Fruit fly (Drosophila melanogaster): ENCODE results near the gene CG1421.

dm6 chr2L:21873696-21874095 is 29.1 kb upstream of the CG1421 start:
- TF ChIP-seq psq (optimal IDR thresholded peaks at IDR 0.05): no peak
- TF ChIP-seq Sin3A (optimal IDR thresholded peaks at IDR 0.05): no peak
- TF ChIP-seq ttk (optimal IDR thresholded peaks at IDR 0.05): no peak
- TF ChIP-seq h (optimal IDR thresholded peaks at IDR 0.05): no peak
- no peak for TF ChIP-seq insv (optimal IDR thresholded peaks at IDR 0.05)
